Worm (Caenorhabditis elegans) whole organism, L1 larva: Measurements from ENCODE around the gene clec-31.
A peak's percentile ranks its signal among the peaks of the same experiment; 100 is the strongest.

Experiments used
- C04F5.9 ChIP-seq: sonication (generic microtip); optimal IDR thresholded peaks from 2 replicates; lab custom pipeline; 2016; ENCODE audit warnings: missing genetic modification characterization, missing compliant biosample characterization
- C16A3.4 ChIP-seq: fragments of 150-350 bp; optimal IDR thresholded peaks from 2 replicates; lab custom pipeline; 2014; ENCODE audit warnings: missing biosample characterization, missing genetic modification characterization
- Y116A8C.19 ChIP-seq: sonication (generic microtip); optimal IDR thresholded peaks from 2 replicates; lab custom pipeline; 2016; ENCODE audit warnings: missing compliant biosample characterization, missing genetic modification characterization, borderline replicate concordance
- alr-1 ChIP-seq: fragments of 200-800 bp; sonication (Bioruptor generic); optimal IDR thresholded peaks from 2 replicates; lab custom pipeline; 2018; ENCODE audit warnings: borderline replicate concordance, mild to moderate bottlenecking, missing genetic modification characterization, missing compliant biosample characterization
- ceh-8 ChIP-seq: fragments of 200-800 bp; sonication (Bioruptor generic); optimal IDR thresholded peaks from 2 replicates; lab custom pipeline; 2018; ENCODE audit warnings: mild to moderate bottlenecking, missing genetic modification characterization, moderate library complexity, missing compliant biosample characterization
- ceh-90 ChIP-seq: sonication (generic microtip); optimal IDR thresholded peaks from 2 replicates; lab custom pipeline; 2016; ENCODE audit warnings: missing genetic modification characterization, missing compliant biosample characterization
- dpl-1 ChIP-seq, 3 experiments: fragments of 150-350 bp in 2 of 3; sonication (generic microtip) in 1 of 3; optimal IDR thresholded peaks; 2 replicates each; lab custom pipeline; 2014 to 2017; ENCODE audit warnings: missing biosample characterization in 3 of 3, missing genetic modification characterization in 3 of 3, missing genetic modification reagents in 3 of 3
- dsc-1 ChIP-seq: sonication (generic microtip); optimal IDR thresholded peaks from 2 replicates; lab custom pipeline; 2016; ENCODE audit warnings: mild to moderate bottlenecking, missing genetic modification characterization, missing compliant biosample characterization
- efl-1 ChIP-seq, 4 experiments: fragments of 150-350 bp; optimal IDR thresholded peaks in 3 of 4; peaks in 1 of 4; 1 replicate in 1 of 4; 2 replicates in 3 of 4; lab custom pipeline; 2014; ENCODE audit warnings: missing biosample characterization in 2 of 4, missing genetic modification characterization in 2 of 4, missing genetic modification reagents in 2 of 4
- egl-27 ChIP-seq, 2 experiments: fragments of 150-350 bp in 1 of 2; sonication (generic microtip); optimal IDR thresholded peaks; 3 replicates each; lab custom pipeline; 2017 to 2018; ENCODE audit warnings: missing biosample characterization in 2 of 2, missing genetic modification characterization in 2 of 2, missing genetic modification reagents in 2 of 2
- elt-2 ChIP-seq: sonication (generic microtip); optimal IDR thresholded peaks from 2 replicates; lab custom pipeline; 2016; ENCODE audit warnings: missing genetic modification characterization, mild to moderate bottlenecking, inconsistent platforms, missing compliant biosample characterization, missing genetic modification reagents
- elt-3 ChIP-seq, 6 experiments: fragments of 150-350 bp in 1 of 6; sonication (generic microtip); optimal IDR thresholded peaks; 2 replicates each; lab custom pipeline; 2017 to 2018; ENCODE audit warnings: missing biosample characterization in 6 of 6, missing genetic modification characterization in 6 of 6, inconsistent platforms in 1 of 6
- ets-5 ChIP-seq: fragments of 200-800 bp; sonication (Bioruptor generic); IDR thresholded peaks from 2 replicates; pipeline ENCODE4 v1.3.6; 2022; ENCODE audit warnings: missing genetic modification characterization, missing compliant biosample characterization
- fkh-8 ChIP-seq: sonication (generic microtip); optimal IDR thresholded peaks from 2 replicates; lab custom pipeline; 2016; ENCODE audit warnings: mild to moderate bottlenecking, missing genetic modification characterization, missing compliant biosample characterization
- hlh-4 ChIP-seq: sonication (generic microtip); optimal IDR thresholded peaks from 2 replicates; lab custom pipeline; 2016; ENCODE audit warnings: mild to moderate bottlenecking, missing genetic modification characterization, missing compliant biosample characterization
- isw-1 ChIP-seq: fragments of 200-800 bp; sonication (Bioruptor generic); IDR thresholded peaks from 2 replicates; pipeline ENCODE4 v1.3.6; 2022; ENCODE audit warnings: missing genetic modification characterization, missing compliant biosample characterization
- lin-13 ChIP-seq: fragments of 150-350 bp; optimal IDR thresholded peaks from 2 replicates; lab custom pipeline; 2014; ENCODE audit warnings: missing biosample characterization, missing genetic modification reagents, missing genetic modification characterization
- mab-9 ChIP-seq: fragments of 200-800 bp; sonication (Bioruptor generic); IDR thresholded peaks from 2 replicates; pipeline ENCODE4 v1.3.6; 2022; ENCODE audit warnings: missing genetic modification reagents, missing genetic modification characterization, missing compliant biosample characterization
- mdl-1 ChIP-seq, 2 experiments: fragments of 150-350 bp; optimal IDR thresholded peaks; 2 replicates each; lab custom pipeline; 2014 to 2017; ENCODE audit warnings: missing biosample characterization in 2 of 2, missing genetic modification characterization in 2 of 2, inconsistent platforms in 1 of 2
- nhr-11 ChIP-seq: fragments of 150-350 bp; optimal IDR thresholded peaks from 2 replicates; lab custom pipeline; 2014; ENCODE audit warnings: missing biosample characterization, missing genetic modification characterization
- nhr-28 ChIP-seq: fragments of 150-350 bp; optimal IDR thresholded peaks from 2 replicates; lab custom pipeline; 2014; ENCODE audit warnings: missing biosample characterization, missing genetic modification characterization
- nhr-47 ChIP-seq: sonication (generic microtip); optimal IDR thresholded peaks from 2 replicates; lab custom pipeline; 2016; ENCODE audit warnings: mild to moderate bottlenecking, missing genetic modification characterization, moderate library complexity, missing compliant biosample characterization
- nhr-71 ChIP-seq: sonication (generic microtip); optimal IDR thresholded peaks from 2 replicates; lab custom pipeline; 2016; ENCODE audit warnings: mild to moderate bottlenecking, missing genetic modification characterization, moderate library complexity, missing compliant biosample characterization
- nhr-76 ChIP-seq: sonication (generic microtip); optimal IDR thresholded peaks from 2 replicates; lab custom pipeline; 2017; ENCODE audit warnings: missing biosample characterization, missing genetic modification characterization
- nhr-90 ChIP-seq: sonication (generic microtip); optimal IDR thresholded peaks from 2 replicates; lab custom pipeline; 2016; ENCODE audit warnings: mild to moderate bottlenecking, missing genetic modification characterization, missing compliant biosample characterization; ENCODE audit not compliant: poor library complexity
- pax-3 ChIP-seq: fragments of 200-800 bp; sonication (Bioruptor generic); optimal IDR thresholded peaks from 2 replicates; lab custom pipeline; 2018; ENCODE audit warnings: mild to moderate bottlenecking, missing genetic modification characterization, moderate library complexity, missing compliant biosample characterization
- pqm-1 ChIP-seq: sonication (generic microtip); optimal IDR thresholded peaks from 3 replicates; lab custom pipeline; 2017; ENCODE audit warnings: missing biosample characterization, missing genetic modification characterization
- rnt-1 ChIP-seq: sonication (generic microtip); optimal IDR thresholded peaks from 2 replicates; lab custom pipeline; 2016; ENCODE audit warnings: mild to moderate bottlenecking, missing genetic modification characterization, moderate library complexity, missing compliant biosample characterization
- skn-1 ChIP-seq: fragments of 150-350 bp; optimal IDR thresholded peaks from 2 replicates; lab custom pipeline; 2014; ENCODE audit warnings: missing biosample characterization, missing genetic modification characterization
- tbx-2 ChIP-seq: sonication (generic microtip); optimal IDR thresholded peaks from 2 replicates; lab custom pipeline; 2016; ENCODE audit warnings: missing genetic modification characterization, missing compliant biosample characterization
- tlp-1 ChIP-seq: fragments of 150-350 bp; optimal IDR thresholded peaks from 2 replicates; lab custom pipeline; 2014; ENCODE audit warnings: missing biosample characterization, missing genetic modification characterization
- unc-130 ChIP-seq: fragments of 150-350 bp; optimal IDR thresholded peaks from 2 replicates; lab custom pipeline; 2017; ENCODE audit warnings: missing biosample characterization, missing genetic modification characterization, inconsistent platforms
- unc-62 ChIP-seq: fragments of 150-350 bp; optimal IDR thresholded peaks from 2 replicates; lab custom pipeline; 2014; ENCODE audit warnings: missing biosample characterization, missing genetic modification reagents, missing genetic modification characterization
- unc-98 ChIP-seq: fragments of 200-800 bp; sonication (Bioruptor generic); IDR thresholded peaks from 2 replicates; pipeline ENCODE4 v1.3.6; 2022; ENCODE audit warnings: missing genetic modification characterization, missing compliant biosample characterization
- vab-15 ChIP-seq: sonication (generic microtip); optimal IDR thresholded peaks from 2 replicates; lab custom pipeline; 2017; ENCODE audit warnings: missing genotype, mild to moderate bottlenecking, missing genetic modification characterization, missing compliant biosample characterization
- xbp-1 ChIP-seq: sonication (generic microtip); optimal IDR thresholded peaks from 2 replicates; lab custom pipeline; 2016; ENCODE audit warnings: missing genetic modification characterization, missing compliant biosample characterization
- zag-1 ChIP-seq: fragments of 150-350 bp; optimal IDR thresholded peaks from 2 replicates; lab custom pipeline; 2014; ENCODE audit warnings: missing biosample characterization, missing genetic modification characterization
- zip-4 ChIP-seq: fragments of 200-800 bp; sonication (Bioruptor generic); optimal IDR thresholded peaks from 2 replicates; lab custom pipeline; 2018; ENCODE audit warnings: mild to moderate bottlenecking, missing genetic modification characterization, moderate library complexity, missing compliant biosample characterization
- ztf-11 ChIP-seq, 2 experiments: sonication (generic microtip); optimal IDR thresholded peaks; 2 replicates each; lab custom pipeline; 2016 to 2017; ENCODE audit warnings: missing genetic modification characterization in 2 of 2, missing biosample characterization in 1 of 2, missing compliant biosample characterization in 1 of 2
- ztf-4 ChIP-seq: fragments of 150-350 bp; optimal IDR thresholded peaks from 2 replicates; lab custom pipeline; 2014; ENCODE audit warnings: missing biosample characterization, missing genetic modification characterization

Gene clec-31

DNA sequence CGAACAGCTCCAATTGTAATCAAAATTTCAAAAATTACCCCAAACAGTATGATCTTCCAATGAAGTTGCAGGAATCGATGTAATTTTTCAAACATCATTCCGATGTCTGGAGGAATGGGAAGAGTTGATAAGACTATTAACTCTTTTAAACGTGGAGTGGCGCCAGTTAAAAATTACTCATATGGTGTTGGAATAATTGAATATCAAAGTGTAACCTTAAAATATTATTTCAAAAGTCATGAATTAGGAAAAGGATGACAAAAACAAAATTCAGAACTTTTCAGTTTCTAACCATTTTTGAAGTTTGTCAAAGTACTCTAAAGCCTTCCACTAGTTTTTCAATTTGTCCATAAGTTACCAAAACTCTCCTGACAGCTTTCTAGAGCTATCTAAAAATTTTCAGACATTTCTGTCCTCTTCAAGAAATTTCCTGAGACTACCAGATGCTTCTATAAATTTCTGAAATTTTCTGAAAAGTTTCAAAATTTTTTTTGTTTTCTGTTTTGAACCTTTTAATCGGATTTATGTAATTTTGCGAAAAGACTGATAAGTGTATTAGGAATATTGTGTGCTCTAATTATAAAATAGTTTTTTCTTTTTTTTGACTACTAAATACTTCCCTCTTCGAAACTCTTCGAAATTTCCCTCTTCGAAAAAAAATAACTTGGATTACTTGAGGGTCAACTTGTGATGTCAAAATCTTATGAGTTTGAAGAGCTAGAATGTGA is 3.8 kb downstream of the clec-31 start, which contains the start of the genes clec-35 and clec-27:
Gene clec-35 (minus strand): TSS at position 101 of the 728 bp plus-strand sequence.
Gene clec-27 (plus strand): TSS at position 678 of the 728 bp plus-strand sequence.
- no peak for TF ChIP-seq nhr-76
- TF ChIP-seq zag-1 (tag; lab: Kevin White, UChicago): no peak
- no peak for TF ChIP-seq skn-1
- TF ChIP-seq xbp-1: no peak
- TF ChIP-seq fkh-8: no peak
- TF ChIP-seq unc-62 (GFP tag; lab: Kevin White, UChicago): no peak
- no peak for TF ChIP-seq elt-2 (tag; lab: Kevin White, UChicago)
- no peak for TF ChIP-seq lin-13 (GFP tag; lab: Kevin White, UChicago)
- TF ChIP-seq tlp-1 (tag; lab: Kevin White, UChicago): no peak
- TF ChIP-seq C04F5.9 (tag; lab: Kevin White, UChicago): no peak
- TF ChIP-seq efl-1 (optimal IDR thresholded peaks at IDR 0.05; lab: Kevin White, UChicago): no peak
- no peak for TF ChIP-seq efl-1 (GFP tag; optimal IDR thresholded peaks at IDR 0.05 in 1 of 2; lab: Kevin White, UChicago)
- no peak for TF ChIP-seq zip-4
- no peak for TF ChIP-seq hlh-4 (tag; lab: Kevin White, UChicago)
- no peak for TF ChIP-seq C16A3.4 (tag; lab: Kevin White, UChicago)
- TF ChIP-seq elt-3 (tag; optimal IDR thresholded peaks at IDR 0.05; lab: Kevin White, UChicago): no peak

DNA sequence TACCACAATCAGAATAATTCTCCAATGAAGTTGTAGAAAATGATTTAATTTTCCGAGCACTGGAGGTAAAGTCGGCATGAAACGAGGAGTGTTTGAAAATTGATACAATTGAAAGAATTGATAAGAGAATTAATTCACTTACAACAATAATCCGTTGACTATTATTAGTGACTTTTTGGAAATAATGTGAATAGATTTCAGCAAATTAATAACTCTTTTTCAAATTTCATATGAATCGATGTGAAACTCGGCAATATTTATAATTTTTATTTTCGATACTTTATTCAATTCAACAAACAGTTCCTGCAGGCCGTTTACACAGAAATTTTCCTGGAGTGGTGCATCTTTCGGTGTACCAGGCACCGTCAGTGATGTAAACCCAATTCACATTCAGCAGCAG is 5.9 kb downstream of the clec-31 start, which contains the start of gene clec-37:
Gene clec-37 (minus strand): TSS at position 101 of the 400 bp plus-strand sequence.
- TF ChIP-seq pax-3 (tag; lab: Kevin White, UChicago) (no peak), nhr-28 (tag; lab: Kevin White, UChicago) (no peak), ceh-90 (tag; lab: Kevin White, UChicago) (no peak), C16A3.4 (tag; lab: Kevin White, UChicago) (no peak), dpl-1 (GFP tag; optimal IDR thresholded peaks at IDR 0.05; lab: Kevin White, UChicago) (no peak), egl-27 (tag; optimal IDR thresholded peaks at IDR 0.05; lab: Kevin White, UChicago) (no peak), isw-1 (GFP tag; lab: Robert Waterston, UW) (no peak), nhr-71 (tag; lab: Kevin White, UChicago) (no peak), elt-3 (tag; optimal IDR thresholded peaks at IDR 0.05; lab: Kevin White, UChicago) (no peak), tlp-1 (tag; lab: Kevin White, UChicago) (no peak), ceh-8 (no peak), alr-1 (tag; lab: Kevin White, UChicago) (no peak), nhr-47 (no peak), ztf-11 (tag; optimal IDR thresholded peaks at IDR 0.05; lab: Kevin White, UChicago) (no peak), nhr-90 (tag; lab: Kevin White, UChicago) (no peak), fkh-8 (no peak)

DNA sequence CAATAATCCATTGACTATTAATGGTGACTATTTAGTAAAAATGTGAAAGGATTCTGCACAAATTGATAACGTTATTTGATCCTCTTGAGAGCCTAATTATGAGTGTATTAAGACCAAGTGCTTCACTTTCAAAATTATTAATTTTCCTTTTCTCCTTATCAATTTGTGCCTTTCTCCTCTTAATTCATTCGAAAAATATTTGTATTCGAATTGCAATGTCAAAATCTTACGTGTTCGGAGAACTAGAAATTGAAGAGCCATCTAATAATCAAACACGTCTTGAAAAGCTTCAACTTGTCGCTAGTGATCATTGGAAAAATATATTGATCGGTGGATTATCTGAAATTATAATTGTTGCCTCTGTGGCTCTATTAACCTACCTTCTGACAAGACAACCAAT is 9.4 kb downstream of the clec-31 start, which contains the start of the genes clec-36 and clec-26:
Gene clec-36 (minus strand): TSS at position 101 of the 400 bp plus-strand sequence.
Gene clec-26 (plus strand): TSS at position 114 of the 400 bp plus-strand sequence.
- TF ChIP-seq elt-2 (tag; lab: Kevin White, UChicago) (peak; percentile 44), ztf-4 (tag; lab: Kevin White, UChicago) (no peak)

DNA sequence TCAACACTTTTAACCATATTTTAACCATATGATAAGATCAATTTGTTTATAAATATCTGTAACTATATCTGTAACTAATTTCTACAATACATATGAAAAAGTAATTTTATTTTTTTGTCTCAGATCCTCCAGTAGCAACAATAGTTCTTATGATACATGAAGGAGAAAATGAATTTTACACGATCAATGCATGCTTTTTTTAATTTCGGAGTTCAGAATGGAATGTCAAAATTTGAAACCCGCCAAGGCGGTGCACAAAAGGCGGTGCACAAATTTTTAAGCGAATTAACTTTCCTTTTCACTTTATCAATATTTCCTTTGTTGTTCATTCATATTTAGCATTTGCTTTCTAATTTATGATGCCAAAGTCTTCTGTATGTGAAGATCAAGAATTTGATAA is 14.9 kb downstream of the clec-31 start, which contains the start of gene clec-25:
Gene clec-25 (plus strand): TSS at position 301 of the 400 bp plus-strand sequence.
- TF ChIP-seq dsc-1 (tag; lab: Kevin White, UChicago) (no peak), C16A3.4 (tag; lab: Kevin White, UChicago) (no peak), pqm-1 (tag; lab: Kevin White, UChicago) (no peak), elt-3 (tag; optimal IDR thresholded peaks at IDR 0.05; lab: Kevin White, UChicago) (no peak), unc-98 (GFP tag; lab: Robert Waterston, UW) (no peak), mdl-1 (tag; optimal IDR thresholded peaks at IDR 0.05; lab: Kevin White, UChicago) (no peak), zag-1 (tag; lab: Kevin White, UChicago) (no peak), tbx-2 (no peak), Y116A8C.19 (tag; lab: Kevin White, UChicago) (no peak), mab-9 (no peak), unc-130 (tag; lab: Kevin White, UChicago) (no peak), skn-1 (no peak), rnt-1 (tag; lab: Kevin White, UChicago) (no peak), C04F5.9 (tag; lab: Kevin White, UChicago) (no peak), ets-5 (GFP tag; lab: Robert Waterston, UW) (no peak), nhr-11 (no peak), vab-15 (tag; lab: Kevin White, UChicago) (no peak)
